Fruit fly (Drosophila melanogaster) whole organism, embryonic: Measurements from ENCODE around the gene Kmn1.

ENCODE experiments used
- CG10543 ChIP-seq: fragments of 200-800 bp; sonication (Bioruptor generic); optimal IDR thresholded peaks from 3 replicates; lab custom pipeline; 2017; ENCODE audit warnings: missing biosample characterization, mild to moderate bottlenecking, missing genetic modification characterization, moderate library complexity
- CG11456 ChIP-seq: fragments of 200-800 bp; sonication (Bioruptor generic); IDR thresholded peaks from 3 replicates; pipeline ENCODE4 v1.3.6; 2022; ENCODE audit warnings: missing biosample characterization, missing genetic modification characterization
- CG14441 ChIP-seq: fragments of 200-800 bp; sonication (Bioruptor generic); IDR thresholded peaks from 2 replicates; pipeline ENCODE4 v1.3.6; 2022; ENCODE audit warnings: missing biosample characterization, missing genetic modification characterization
- CG15601 ChIP-seq: fragments of 200-800 bp; sonication (Bioruptor generic); optimal IDR thresholded peaks from 3 replicates; lab custom pipeline; 2019; ENCODE audit warnings: missing biosample characterization, mild to moderate bottlenecking, missing genetic modification characterization, moderate library complexity
- CG16813 ChIP-seq: fragments of 200-800 bp; sonication (Bioruptor generic); IDR thresholded peaks from 3 replicates; pipeline ENCODE4 v1.3.6; 2022; ENCODE audit warnings: missing biosample characterization, missing genetic modification characterization; ENCODE audit not compliant: partially characterized antibody
- CG16815 ChIP-seq: fragments of 200-800 bp; sonication (Bioruptor generic); optimal IDR thresholded peaks from 3 replicates; lab custom pipeline; 2017; ENCODE audit warnings: missing biosample characterization, mild to moderate bottlenecking, missing genetic modification characterization
- CG16863 ChIP-seq: fragments of 200-800 bp; sonication (Bioruptor generic); optimal IDR thresholded peaks from 3 replicates; lab custom pipeline; 2016; ENCODE audit warnings: missing biosample characterization, missing genetic modification characterization
- CG17359 ChIP-seq: fragments of 200-800 bp; sonication (Bioruptor generic); optimal IDR thresholded peaks from 3 replicates; lab custom pipeline; 2018; ENCODE audit warnings: missing biosample characterization, mild to moderate bottlenecking, missing genetic modification characterization, moderate library complexity
- CG17612 ChIP-seq: fragments of 200-800 bp; sonication (Bioruptor generic); IDR thresholded peaks from 2 replicates; pipeline ENCODE4 v1.3.6; 2022; ENCODE audit warnings: missing biosample characterization, missing genetic modification characterization
- CG2678 ChIP-seq: fragments of 200-800 bp; sonication (Bioruptor generic); optimal IDR thresholded peaks from 3 replicates; lab custom pipeline; 2019; ENCODE audit warnings: missing biosample characterization, mild to moderate bottlenecking, missing genetic modification characterization, moderate library complexity
- CG30020 ChIP-seq: fragments of 200-800 bp; optimal IDR thresholded peaks from 2 replicates; lab custom pipeline; 2019; ENCODE audit warnings: missing biosample characterization, mild to moderate bottlenecking, missing genetic modification characterization, moderate library complexity
- CG32772 ChIP-seq: fragments of 200-800 bp; sonication (Bioruptor generic); IDR thresholded peaks from 2 replicates; pipeline ENCODE4 v1.3.6; 2022; ENCODE audit warnings: missing biosample characterization, missing genetic modification characterization
- CG3407 ChIP-seq: fragments of 200-800 bp; sonication (Bioruptor generic); optimal IDR thresholded peaks from 2 replicates; lab custom pipeline; 2018; ENCODE audit warnings: missing biosample characterization, mild to moderate bottlenecking, missing genetic modification characterization
- CG34224 ChIP-seq: fragments of 200-800 bp; sonication (Bioruptor generic); IDR thresholded peaks from 3 replicates; pipeline ENCODE4 v1.3.6; 2022; ENCODE audit warnings: missing biosample characterization, missing genetic modification characterization; ENCODE audit not compliant: partially characterized antibody
- CG4707 ChIP-seq: fragments of 200-800 bp; sonication (Bioruptor generic); optimal IDR thresholded peaks from 2 replicates; lab custom pipeline; 2018; ENCODE audit warnings: missing biosample characterization, mild to moderate bottlenecking, missing genetic modification characterization, moderate library complexity
- CG6689 ChIP-seq: fragments of 200-800 bp; sonication (Bioruptor generic); IDR thresholded peaks from 2 replicates; pipeline ENCODE4 v1.3.6; 2022; ENCODE audit warnings: missing biosample characterization, missing genetic modification characterization
- CG7786 ChIP-seq: fragments of 200-800 bp; sonication (Bioruptor generic); optimal IDR thresholded peaks from 2 replicates; lab custom pipeline; 2016; ENCODE audit warnings: missing biosample characterization, missing genetic modification characterization
- CG7987 ChIP-seq: fragments of 200-800 bp; sonication (Bioruptor generic); optimal IDR thresholded peaks from 2 replicates; lab custom pipeline; 2018; ENCODE audit warnings: missing biosample characterization, mild to moderate bottlenecking, missing genetic modification characterization, moderate library complexity
- CG8388 ChIP-seq: fragments of 200-800 bp; sonication (Bioruptor generic); optimal IDR thresholded peaks from 2 replicates; lab custom pipeline; 2019; ENCODE audit warnings: missing biosample characterization, mild to moderate bottlenecking, missing genetic modification characterization, moderate library complexity
- Dek ChIP-seq: fragments of 200-800 bp; sonication (Bioruptor generic); optimal IDR thresholded peaks from 3 replicates; lab custom pipeline; 2019; ENCODE audit warnings: missing biosample characterization, mild to moderate bottlenecking, missing genetic modification characterization, moderate library complexity
- Dll ChIP-seq: fragments of 200-800 bp; sonication (Bioruptor generic); IDR thresholded peaks from 4 replicates; pipeline ENCODE4 v1.3.6; 2022; ENCODE audit warnings: missing biosample characterization, missing genetic modification characterization; ENCODE audit not compliant: partially characterized antibody
- Doc2 ChIP-seq: fragments of 200-800 bp; sonication (Bioruptor generic); IDR thresholded peaks from 2 replicates; pipeline ENCODE4 v1.3.6; 2022; ENCODE audit warnings: missing biosample characterization, missing genetic modification characterization
- Ets65A ChIP-seq: fragments of 200-800 bp; sonication (Bioruptor generic); peaks from one replicate; lab custom pipeline; 2016; ENCODE audit warnings: missing biosample characterization, missing genetic modification characterization
- Ets97D ChIP-seq: fragments of 200-800 bp; sonication (Bioruptor generic); optimal IDR thresholded peaks from 3 replicates; lab custom pipeline; 2016; ENCODE audit warnings: missing biosample characterization, missing genetic modification characterization
- H2.0 ChIP-seq: fragments of 200-800 bp; sonication (Bioruptor generic); IDR thresholded peaks from 2 replicates; pipeline ENCODE4 v1.3.6; 2022; ENCODE audit warnings: missing biosample characterization, missing genetic modification characterization
- HLHmδ ChIP-seq: fragments of 200-800 bp; sonication (Bioruptor generic); optimal IDR thresholded peaks from 2 replicates; lab custom pipeline; 2018; ENCODE audit warnings: missing biosample characterization, mild to moderate bottlenecking, missing genetic modification characterization, moderate library complexity
- HmgD ChIP-seq: fragments of 200-800 bp; sonication (Bioruptor generic); optimal IDR thresholded peaks from 3 replicates; lab custom pipeline; 2016; ENCODE audit warnings: missing biosample characterization, missing genetic modification characterization
- MTF-1 ChIP-seq: fragments of 200-800 bp; sonication (Bioruptor generic); optimal IDR thresholded peaks from 2 replicates; lab custom pipeline; 2018; ENCODE audit warnings: missing biosample characterization, mild to moderate bottlenecking, missing genetic modification characterization, borderline replicate concordance
- Mad ChIP-seq: fragments of 200-800 bp; sonication (Bioruptor generic); optimal IDR thresholded peaks from 2 replicates; lab custom pipeline; 2016; ENCODE audit warnings: missing biosample characterization, missing genetic modification characterization
- Nf-YC ChIP-seq: fragments of 200-800 bp; optimal IDR thresholded peaks from 3 replicates; lab custom pipeline; 2019; ENCODE audit warnings: missing biosample characterization, mild to moderate bottlenecking, missing genetic modification characterization, moderate library complexity
- Poxn ChIP-seq: fragments of 200-800 bp; sonication (Bioruptor generic); IDR thresholded peaks from 2 replicates; pipeline ENCODE4 v1.3.6; 2022; ENCODE audit warnings: missing biosample characterization, missing genetic modification characterization
- Sry-β ChIP-seq: fragments of 200-800 bp; sonication (Bioruptor generic); optimal IDR thresholded peaks from 2 replicates; lab custom pipeline; 2018; ENCODE audit warnings: missing biosample characterization, mild to moderate bottlenecking, missing genetic modification characterization, moderate library complexity
- Trl ChIP-seq, 3 experiments: fragments of >200 bp in 2 of 3; fragments of 200-800 bp in 1 of 3; sonication (Bioruptor generic) in 1 of 3; optimal IDR thresholded peaks; 2 replicates in 1 of 3; 3 replicates in 2 of 3; lab custom pipeline; 2016 to 2017; ENCODE audit warnings: missing biosample characterization in 1 of 3, missing genetic modification characterization in 1 of 3
- al ChIP-seq: fragments of 200-800 bp; sonication (Bioruptor generic); IDR thresholded peaks from 2 replicates; pipeline ENCODE4 v1.3.6; 2022; ENCODE audit warnings: missing biosample characterization, missing genetic modification characterization
- aop ChIP-seq: fragments of 200-800 bp; sonication (Bioruptor generic); IDR thresholded peaks from 2 replicates; pipeline ENCODE4 v1.3.6; 2022; ENCODE audit warnings: missing biosample characterization, missing genetic modification characterization
- ase ChIP-seq: fragments of 200-800 bp; sonication (Bioruptor generic); IDR thresholded peaks from 3 replicates; pipeline ENCODE4 v1.3.6; 2022; ENCODE audit warnings: missing biosample characterization, missing genetic modification characterization
- bab2 ChIP-seq: fragments of 200-800 bp; sonication (Bioruptor generic); optimal IDR thresholded peaks from 2 replicates; lab custom pipeline; 2016; ENCODE audit warnings: missing biosample characterization, missing genetic modification characterization
- chn ChIP-seq: fragments of 200-800 bp; sonication (Bioruptor generic); optimal IDR thresholded peaks from 2 replicates; lab custom pipeline; 2016; ENCODE audit warnings: missing biosample characterization, missing genetic modification characterization
- corto ChIP-seq: fragments of 200-800 bp; sonication (Bioruptor generic); optimal IDR thresholded peaks from 2 replicates; lab custom pipeline; 2016; ENCODE audit warnings: missing biosample characterization, mild to moderate bottlenecking, missing genetic modification characterization, moderate library complexity
- fru ChIP-seq: fragments of >200 bp; optimal IDR thresholded peaks from 2 replicates; lab custom pipeline; 2017
- grn ChIP-seq: fragments of 200-800 bp; sonication (Bioruptor generic); optimal IDR thresholded peaks from 3 replicates; lab custom pipeline; 2017; ENCODE audit warnings: missing biosample characterization, missing genetic modification characterization
- kay ChIP-seq: fragments of 200-800 bp; sonication (Bioruptor generic); optimal IDR thresholded peaks from 2 replicates; lab custom pipeline; 2016; ENCODE audit warnings: missing biosample characterization, missing genetic modification characterization
- org-1 ChIP-seq: fragments of 200-800 bp; sonication (Bioruptor generic); optimal IDR thresholded peaks from 2 replicates; lab custom pipeline; 2017; ENCODE audit warnings: missing biosample characterization, missing genetic modification characterization
- pb ChIP-seq: fragments of 200-800 bp; sonication (Bioruptor generic); optimal IDR thresholded peaks from 3 replicates; lab custom pipeline; 2016; ENCODE audit warnings: missing biosample characterization, missing genetic modification characterization
- repo ChIP-seq: fragments of 200-800 bp; sonication (Bioruptor generic); optimal IDR thresholded peaks from 2 replicates; lab custom pipeline; 2016; ENCODE audit warnings: missing biosample characterization, missing genetic modification characterization
- run ChIP-seq: fragments of 200-800 bp; sonication (Bioruptor generic); optimal IDR thresholded peaks from 3 replicates; lab custom pipeline; 2018; ENCODE audit warnings: missing biosample characterization, mild to moderate bottlenecking, missing genetic modification characterization
- stc ChIP-seq: fragments of 200-800 bp; sonication (Bioruptor generic); IDR thresholded peaks from 2 replicates; pipeline ENCODE4 v1.3.6; 2022; ENCODE audit warnings: missing biosample characterization, missing genetic modification characterization
- tin ChIP-seq: fragments of 200-800 bp; sonication (Bioruptor generic); optimal IDR thresholded peaks from 3 replicates; lab custom pipeline; 2016; ENCODE audit warnings: missing biosample characterization, missing genetic modification characterization
- trem ChIP-seq: fragments of 200-800 bp; optimal IDR thresholded peaks from 3 replicates; lab custom pipeline; 2019; ENCODE audit warnings: missing biosample characterization, mild to moderate bottlenecking, missing genetic modification characterization, moderate library complexity
- yki ChIP-seq: fragments of >200 bp; optimal IDR thresholded peaks from 3 replicates; lab custom pipeline; 2018

Gene Kmn1

dm6 chrX:11580200-11580840, 8.1 kb upstream of the Kmn1 start, which contains the start of gene nod (continued):
- TF ChIP-seq HLHmδ (GFP tag; lab: Kevin White, UChicago) (no peak), yki (lab: Kevin White, UChicago) (no peak), run (tag; lab: Kevin White, UChicago) (no peak), Ets65A (peak; percentile 94), repo (GFP tag; lab: Kevin White, UChicago) (peak; percentile 36), CG17612 (no peak), trem (peak; percentile 90), CG34224 (GFP tag; lab: Robert Waterston, UW) (peak; percentile 64), tin (GFP tag; lab: Kevin White, UChicago) (peak; percentile 64), Sry-β (GFP tag; lab: Kevin White, UChicago) (peak; percentile 11), aop (GFP tag; lab: Robert Waterston, UW) (no peak), CG11456 (GFP tag; lab: Robert Waterston, UW) (peak; percentile 77; the same call in 2 of the 3 replicates), pb (peak; percentile 55), CG16863 (GFP tag; lab: Kevin White, UChicago) (peak; percentile 66), CG7786 (peak; percentile 61), CG30020 (tag; lab: Kevin White, UChicago) (peak; percentile 10), corto (GFP tag; lab: Kevin White, UChicago) (no peak), Poxn (GFP tag; lab: Robert Waterston, UW) (no peak), CG16813 (GFP tag; lab: Robert Waterston, UW) (peak; percentile 63), CG16815 (no peak), CG2678 (tag; lab: Kevin White, UChicago) (peak; percentile 61), fru (lab: Kevin White, UChicago) (no peak), al (GFP tag; lab: Robert Waterston, UW) (peak; percentile 47; the same call in 1 of the 2 replicates), Dll (GFP tag; lab: Robert Waterston, UW) (peak; percentile 70; the same call in 3 of the 4 replicates), kay (GFP tag; lab: Kevin White, UChicago) (peak; percentile 2), bab2 (GFP tag; lab: Kevin White, UChicago) (peak; percentile 65), CG3407 (GFP tag; lab: Kevin White, UChicago) (peak; percentile 36), CG17359 (tag; lab: Kevin White, UChicago) (peak; percentile 69), Doc2 (GFP tag; lab: Robert Waterston, UW) (no peak), ase (no peak), stc (GFP tag; lab: Robert Waterston, UW) (no peak), CG7987 (peak; percentile 11), org-1 (GFP tag; lab: Kevin White, UChicago) (peak; percentile 60), chn (GFP tag; lab: Kevin White, UChicago) (peak; percentile 54), CG10543 (GFP tag; lab: Kevin White, UChicago) (peak; percentile 49), CG14441 (GFP tag; lab: Robert Waterston, UW) (peak; percentile 62), CG32772 (no peak), grn (GFP tag; lab: Kevin White, UChicago) (no peak), CG6689 (GFP tag; lab: Robert Waterston, UW) (peak; percentile 47; the same call in 1 of the 2 replicates), Trl (optimal IDR thresholded peaks at IDR 0.05; lab: Kevin White, UChicago) (no peak), Trl (GFP tag; optimal IDR thresholded peaks at IDR 0.05; lab: Kevin White, UChicago) (peak; percentile 63), CG4707 (GFP tag; lab: Kevin White, UChicago) (peak; percentile 6), Dek (tag; lab: Kevin White, UChicago) (peak; percentile 26), HmgD (GFP tag; lab: Kevin White, UChicago) (peak; percentile 55), Nf-YC (tag; lab: Kevin White, UChicago) (peak; percentile 48), CG15601 (tag; lab: Kevin White, UChicago) (no peak), H2.0 (GFP tag; lab: Robert Waterston, UW) (peak; percentile 44; the same call in 1 of the 2 replicates), Mad (GFP tag; lab: Kevin White, UChicago) (peak; percentile 44), MTF-1 (GFP tag; lab: Kevin White, UChicago) (no peak), Ets97D (GFP tag; lab: Kevin White, UChicago) (peak; percentile 94), CG8388 (GFP tag; lab: Kevin White, UChicago) (no peak)
